Fruit fly (Drosophila melanogaster): ENCODE results near the gene Jon65Ai.
A peak's percentile ranks its signal among the peaks of the same experiment; 100 is the strongest.

Jon65Ai gene

dm6 chr3L:6085157-6085556 lies 30.9 kb upstream of the Jon65Ai start:
- TF ChIP-seq Kr (GFP tag; optimal IDR thresholded peaks at IDR 0.05) (no peak), NFAT (GFP tag; IDR thresholded peaks at IDR 0.05) (no peak), Side (GFP tag; optimal IDR thresholded peaks at IDR 0.05) (no peak), CG4854 (GFP tag; optimal IDR thresholded peaks at IDR 0.05) (no peak), pum (GFP tag; optimal IDR thresholded peaks at IDR 0.05) (no peak), aop (GFP tag; IDR thresholded peaks at IDR 0.05) (no peak), CG14050 (GFP tag; IDR thresholded peaks at IDR 0.05) (no peak), Antp (GFP tag; optimal IDR thresholded peaks at IDR 0.05) (no peak), CG8924 (tag; optimal IDR thresholded peaks at IDR 0.05) (peak; percentile 41), CG10959 (GFP tag; IDR thresholded peaks at IDR 0.05) (no peak), jigr1 (GFP tag; IDR thresholded peaks at IDR 0.05) (no peak), CrebB (tag; optimal IDR thresholded peaks at IDR 0.05) (no peak), CG8290 (GFP tag; optimal IDR thresholded peaks at IDR 0.05) (no peak), CG8290 (tag; optimal IDR thresholded peaks at IDR 0.05) (no peak), gem (tag; optimal IDR thresholded peaks at IDR 0.05) (peak; percentile 63), Optix (GFP tag; IDR thresholded peaks at IDR 0.05) (no peak), nmo (GFP tag; optimal IDR thresholded peaks at IDR 0.05) (peak; percentile 17), chinmo (GFP tag; IDR thresholded peaks at IDR 0.05; ENCODE audit: partially characterized antibody) (no peak), Hmr (GFP tag; optimal IDR thresholded peaks at IDR 0.05) (peak; percentile 36), D19A (tag; optimal IDR thresholded peaks at IDR 0.05) (peak; percentile 50), CG11560 (tag; IDR thresholded peaks at IDR 0.05) (no peak), CG8765 (GFP tag; IDR thresholded peaks at IDR 0.05) (no peak), CG14667 (GFP tag; IDR thresholded peaks at IDR 0.05) (no peak), dysf (GFP tag; IDR thresholded peaks at IDR 0.05) (peak; percentile 47; the same call in 2 of the 3 replicates), CG10654 (GFP tag; optimal IDR thresholded peaks at IDR 0.05) (no peak), Drgx (GFP tag; IDR thresholded peaks at IDR 0.05) (no peak), twi (tag; optimal IDR thresholded peaks at IDR 0.05) (no peak), pnt (GFP tag; optimal IDR thresholded peaks at IDR 0.05) (no peak), amos (GFP tag; IDR thresholded peaks at IDR 0.05; ENCODE audit: partially characterized antibody) (no peak), CoRest (tag; optimal IDR thresholded peaks at IDR 0.05) (peak; percentile 15), Deaf1 (tag; optimal IDR thresholded peaks at IDR 0.05) (no peak), dati (GFP tag; IDR thresholded peaks at IDR 0.05) (no peak), CG43689 (GFP tag; IDR thresholded peaks at IDR 0.05) (no peak), Sin3A (optimal IDR thresholded peaks at IDR 0.05) (no peak), CG13424 (tag; optimal IDR thresholded peaks at IDR 0.05) (peak; percentile 51), CG7839 (tag; optimal IDR thresholded peaks at IDR 0.05) (peak; percentile 50), Med (GFP tag) (no peak), CG17328 (GFP tag; IDR thresholded peaks at IDR 0.05) (no peak), sisA (GFP tag; IDR thresholded peaks at IDR 0.05) (no peak), gcm (GFP tag; optimal IDR thresholded peaks at IDR 0.05) (peak; percentile 22), CG13894 (tag; optimal IDR thresholded peaks at IDR 0.05) (no peak), unpg (GFP tag; optimal IDR thresholded peaks at IDR 0.05) (peak; percentile 33), Dip2 (GFP tag; IDR thresholded peaks at IDR 0.05) (no peak), CG11093 (GFP tag; IDR thresholded peaks at IDR 0.05) (no peak), tin (GFP tag; optimal IDR thresholded peaks at IDR 0.05) (no peak), CG1529 (GFP tag; optimal IDR thresholded peaks at IDR 0.05) (no peak), rib (GFP tag; IDR thresholded peaks at IDR 0.05) (no peak), peb (GFP tag; IDR thresholded peaks at IDR 0.05) (no peak), Vsx1 (GFP tag; optimal IDR thresholded peaks at IDR 0.05) (no peak), z (GFP tag; IDR thresholded peaks at IDR 0.05) (no peak), zfh1 (GFP tag; IDR thresholded peaks at IDR 0.05) (no peak), YL-1 (GFP tag; optimal IDR thresholded peaks at IDR 0.05) (no peak), Ssrp (tag; optimal IDR thresholded peaks at IDR 0.05) (peak; percentile 5), Rx (GFP tag; IDR thresholded peaks at IDR 0.05) (no peak)
